Worm (Caenorhabditis elegans) whole organism, early embryonic: ENCODE data around the gene mig-5.

ENCODE experiments used
- aly-1 ChIP-seq: sonication (generic microtip); optimal IDR thresholded peaks from 2 replicates; lab custom pipeline; 2016; ENCODE audit warnings: missing genetic modification characterization, missing compliant biosample characterization
- ama-1 ChIP-seq: fragments of 150-350 bp; optimal IDR thresholded peaks from 2 replicates; lab custom pipeline; 2014
- hmg-4 ChIP-seq: fragments of 200-800 bp; sonication (Bioruptor generic); optimal IDR thresholded peaks from 2 replicates; lab custom pipeline; 2018; ENCODE audit warnings: mild to moderate bottlenecking, missing genetic modification characterization, missing compliant biosample characterization
- tra-4 ChIP-seq: sonication (generic microtip); optimal IDR thresholded peaks from 2 replicates; lab custom pipeline; 2017; ENCODE audit warnings: missing genetic modification characterization, missing compliant biosample characterization

- no peak for TF ChIP-seq tra-4 (tag; lab: Kevin White, UChicago)
- no peak for TF ChIP-seq aly-1 (tag; lab: Kevin White, UChicago)
- TF ChIP-seq hmg-4 (GFP tag; lab: Kevin White, UChicago): no peak
- TF ChIP-seq ama-1 (lab: Kevin White, UChicago): no peak
Observed at ce11 chrII:8177095-8177494, 7.7 kb downstream of the mig-5 start, which contains the start of gene acr-14.
